Worm (Caenorhabditis elegans) whole organism, L4 larva: ENCODE measurements around the gene F20C5.6.
A peak's percentile ranks its signal among the peaks of the same experiment; 100 is the strongest.

ENCODE experiments used
- F10B5.3 ChIP-seq: sonication (generic microtip); optimal IDR thresholded peaks from 2 replicates; lab custom pipeline; 2016; ENCODE audit warnings: mild to moderate bottlenecking, missing genetic modification characterization, missing compliant biosample characterization
- F26F4.8 ChIP-seq: fragments of 200-800 bp; sonication (Bioruptor generic); conservative IDR thresholded peaks from 2 replicates; pipeline ENCODE4 v1.3.6; 2022; ENCODE audit warnings: missing genetic modification characterization, missing compliant biosample characterization
- F44E2.7 ChIP-seq: fragments of 200-800 bp; sonication (Bioruptor generic); IDR thresholded peaks from 2 replicates; pipeline ENCODE4 v2.1.2; 2022; ENCODE audit warnings: missing genetic modification characterization, missing compliant biosample characterization
- T26A8.4 ChIP-seq: fragments of 200-800 bp; sonication (Bioruptor generic); IDR thresholded peaks from 2 replicates; pipeline ENCODE4 v1.3.6; 2022; ENCODE audit warnings: missing genetic modification characterization, missing compliant biosample characterization
- Y105C5A.15 ChIP-seq: fragments of 200-800 bp; sonication (Bioruptor generic); IDR thresholded peaks from 2 replicates; pipeline ENCODE4 v1.3.6; 2022; ENCODE audit warnings: missing genetic modification characterization, missing compliant biosample characterization
- Y75B8A.6 ChIP-seq: fragments of 200-800 bp; sonication (Bioruptor generic); IDR thresholded peaks from 2 replicates; pipeline ENCODE4 v1.3.6; 2022; ENCODE audit warnings: missing genetic modification reagents, missing genetic modification characterization, missing compliant biosample characterization
- aha-1 ChIP-seq: fragments of 150-350 bp; peaks from one replicate; lab custom pipeline; 2014; ENCODE audit warnings: missing biosample characterization, missing genetic modification characterization
- ceh-62 ChIP-seq: sonication (generic microtip); optimal IDR thresholded peaks from 2 replicates; lab custom pipeline; 2017; ENCODE audit warnings: missing biosample characterization, missing genetic modification characterization
- cey-2 ChIP-seq: sonication (generic microtip); optimal IDR thresholded peaks from 3 replicates; lab custom pipeline; 2017; ENCODE audit warnings: missing genetic modification characterization, mild to moderate bottlenecking, missing compliant biosample characterization, antibody characterized with exemption, borderline replicate concordance; ENCODE audit not compliant: insufficient read depth
- ctbp-1 ChIP-seq: fragments of 200-800 bp; sonication (Bioruptor generic); IDR thresholded peaks from 2 replicates; pipeline ENCODE4 v1.3.6; 2022; ENCODE audit warnings: missing genetic modification reagents, missing genetic modification characterization, missing compliant biosample characterization
- daf-16 ChIP-seq, 3 experiments: sonication (generic microtip); optimal IDR thresholded peaks; 2 replicates each; lab custom pipeline; 2016 to 2017; ENCODE audit warnings: missing genetic modification characterization in 3 of 3, missing genetic modification reagents in 3 of 3, mild to moderate bottlenecking in 2 of 3, missing compliant biosample characterization in 2 of 3, missing biosample characterization in 1 of 3, moderate library complexity in 1 of 3
- dve-1 ChIP-seq: sonication (generic microtip); optimal IDR thresholded peaks from 2 replicates; lab custom pipeline; 2017; ENCODE audit warnings: antibody characterized with exemption, mild to moderate bottlenecking, missing genetic modification characterization, missing compliant biosample characterization; ENCODE audit not compliant: insufficient read depth
- fkh-10 ChIP-seq: fragments of 150-350 bp; optimal IDR thresholded peaks from 2 replicates; lab custom pipeline; 2014; ENCODE audit warnings: missing biosample characterization, missing genetic modification reagents, missing genetic modification characterization
- fos-1 ChIP-seq: fragments of 150-350 bp; optimal IDR thresholded peaks from 2 replicates; lab custom pipeline; 2014; ENCODE audit warnings: missing biosample characterization, missing genetic modification characterization
- hlh-11 ChIP-seq: fragments of 200-800 bp; sonication (Bioruptor generic); optimal IDR thresholded peaks from 2 replicates; lab custom pipeline; 2018; ENCODE audit warnings: mild to moderate bottlenecking, missing genetic modification characterization, missing compliant biosample characterization
- hlh-30 ChIP-seq: sonication (generic microtip); optimal IDR thresholded peaks from 2 replicates; lab custom pipeline; 2017; ENCODE audit warnings: antibody characterized with exemption, mild to moderate bottlenecking, missing genetic modification characterization, missing compliant biosample characterization; ENCODE audit not compliant: insufficient read depth
- hmg-1.1 ChIP-seq: fragments of 200-800 bp; sonication (Bioruptor generic); IDR thresholded peaks from 2 replicates; pipeline ENCODE4 v1.3.6; 2022; ENCODE audit warnings: missing genetic modification reagents, missing genetic modification characterization, missing compliant biosample characterization
- jun-1 ChIP-seq: fragments of 150-350 bp; optimal IDR thresholded peaks from 2 replicates; lab custom pipeline; 2014; ENCODE audit warnings: missing biosample characterization, missing genetic modification reagents, missing genetic modification characterization
- lin-39 ChIP-seq: fragments of 150-350 bp; optimal IDR thresholded peaks from 2 replicates; lab custom pipeline; 2014; ENCODE audit warnings: missing biosample characterization, missing genetic modification reagents, missing genetic modification characterization
- lir-3 ChIP-seq: sonication (generic microtip); optimal IDR thresholded peaks from 2 replicates; lab custom pipeline; 2016; ENCODE audit warnings: mild to moderate bottlenecking, missing genetic modification characterization, missing compliant biosample characterization
- lsy-2 ChIP-seq, 2 experiments: fragments of 150-350 bp in 1 of 2; sonication (generic microtip) in 1 of 2; optimal IDR thresholded peaks; 2 replicates each; lab custom pipeline; 2014 to 2017; ENCODE audit warnings: missing biosample characterization in 2 of 2, missing genetic modification characterization in 2 of 2
- madf-5 ChIP-seq, 2 experiments: fragments of 200-800 bp; sonication (Bioruptor generic); IDR thresholded peaks; 2 replicates each; pipeline ENCODE4 v1.3.6; 2022; ENCODE audit warnings: missing compliant biosample characterization in 2 of 2, missing genetic modification characterization in 2 of 2
- mdt-29 ChIP-seq: fragments of 200-800 bp; sonication (Bioruptor generic); IDR thresholded peaks from 2 replicates; pipeline ENCODE4 v1.3.6; 2022; ENCODE audit warnings: missing genetic modification reagents, missing genetic modification characterization, missing compliant biosample characterization
- mep-1 ChIP-seq: fragments of 150-350 bp; sonication (generic microtip); optimal IDR thresholded peaks from 3 replicates; lab custom pipeline; 2014; ENCODE audit warnings: missing biosample characterization, missing genetic modification characterization
- nhr-11 ChIP-seq: fragments of 150-350 bp; optimal IDR thresholded peaks from 2 replicates; lab custom pipeline; 2014; ENCODE audit warnings: missing biosample characterization, missing genetic modification characterization
- nhr-28 ChIP-seq: fragments of 150-350 bp; optimal IDR thresholded peaks from 2 replicates; lab custom pipeline; 2014; ENCODE audit warnings: missing biosample characterization, missing genetic modification characterization
- nhr-6 ChIP-seq: fragments of 150-350 bp; optimal IDR thresholded peaks from 2 replicates; lab custom pipeline; 2014; ENCODE audit warnings: missing biosample characterization, missing genetic modification characterization
- pha-4 ChIP-seq, 2 experiments: fragments of 150-350 bp in 1 of 2; fragments of 200-800 bp in 1 of 2; sonication (Bioruptor generic) in 1 of 2; IDR thresholded peaks in 1 of 2; optimal IDR thresholded peaks in 1 of 2; 2 replicates each; pipeline versions ENCODE4 v1.3.6 to Lab custom; 2014 to 2022; ENCODE audit warnings: missing genetic modification characterization in 2 of 2, missing genetic modification reagents in 2 of 2, missing biosample characterization in 1 of 2, missing compliant biosample characterization in 1 of 2
- php-3 ChIP-seq: fragments of 200-800 bp; sonication (Bioruptor generic); IDR thresholded peaks from 2 replicates; pipeline ENCODE4 v1.3.6; 2022; ENCODE audit warnings: missing genetic modification reagents, missing genetic modification characterization, missing compliant biosample characterization
- pqm-1 ChIP-seq: sonication (generic microtip); optimal IDR thresholded peaks from 2 replicates; lab custom pipeline; 2017; ENCODE audit warnings: missing biosample characterization, missing genetic modification characterization
- sdz-12 ChIP-seq: fragments of 200-800 bp; sonication (Bioruptor generic); optimal IDR thresholded peaks from 2 replicates; lab custom pipeline; 2018; ENCODE audit warnings: mild to moderate bottlenecking, missing genetic modification characterization, missing compliant biosample characterization
- set-16 ChIP-seq: fragments of 200-800 bp; sonication (Bioruptor generic); IDR thresholded peaks from 2 replicates; pipeline ENCODE4 v1.3.6; 2022; ENCODE audit warnings: missing genetic modification reagents, missing genetic modification characterization, missing compliant biosample characterization
- unc-130 ChIP-seq: sonication (generic microtip); optimal IDR thresholded peaks from 2 replicates; lab custom pipeline; 2016; ENCODE audit warnings: missing genetic modification reagents, missing genetic modification characterization, missing compliant biosample characterization
- zag-1 ChIP-seq: fragments of 150-350 bp; optimal IDR thresholded peaks from 2 replicates; lab custom pipeline; 2014; ENCODE audit warnings: missing biosample characterization, missing genetic modification characterization
- zfp-2 ChIP-seq: sonication (generic microtip); optimal IDR thresholded peaks from 2 replicates; lab custom pipeline; 2016; ENCODE audit warnings: mild to moderate bottlenecking, missing genetic modification characterization, missing compliant biosample characterization

Gene F20C5.6

ce11 chrIV:8815162-8815561 lies 42.2 kb upstream of the F20C5.6 start:
- peak; percentile 0 for TF ChIP-seq hlh-30 (tag; lab: Kevin White, UChicago)
- no peak for TF ChIP-seq mdt-29 (GFP tag; lab: Robert Waterston, UW)
- no peak for TF ChIP-seq madf-5 (GFP tag; IDR thresholded peaks at IDR 0.05; lab: Robert Waterston, UW)
- TF ChIP-seq nhr-28 (tag; lab: Kevin White, UChicago): peak; percentile 75

ce11 chrIV:8813614-8814013 lies 40.6 kb upstream of the F20C5.6 start, which contains the start of gene exc-5:
exc-5 (minus strand) TSS chrIV:8813670.
- TF ChIP-seq aha-1 (tag; lab: Kevin White, UChicago) (peak; percentile 72), nhr-11 (peak; percentile 8), set-16 (GFP tag; lab: Robert Waterston, UW) (no peak)

ce11 chrIV:8807327-8807726 lies 34.3 kb upstream of the F20C5.6 start:
- TF ChIP-seq F10B5.3 (tag; lab: Kevin White, UChicago) (no peak), Y75B8A.6 (GFP tag; lab: Robert Waterston, UW) (no peak), daf-16 (GFP tag; optimal IDR thresholded peaks at IDR 0.05; lab: Kevin White, UChicago) (no peak), daf-16 (tag; optimal IDR thresholded peaks at IDR 0.05; lab: Kevin White, UChicago) (peak; percentile 51), T26A8.4 (GFP tag; lab: Robert Waterston, UW) (no peak), pqm-1 (peak; percentile 9), zag-1 (tag; lab: Kevin White, UChicago) (no peak), pha-4 (GFP tag; IDR thresholded peaks at IDR 0.05; lab: Robert Waterston, UW) (no peak), pha-4 (tag; optimal IDR thresholded peaks at IDR 0.05; lab: Kevin White, UChicago) (no peak), sdz-12 (GFP tag; lab: Kevin White, UChicago) (no peak), zfp-2 (tag; lab: Kevin White, UChicago) (no peak), jun-1 (tag; lab: Kevin White, UChicago) (no peak), fos-1 (no peak), nhr-6 (tag; lab: Kevin White, UChicago) (no peak), php-3 (GFP tag; lab: Robert Waterston, UW) (no peak), F44E2.7 (GFP tag; lab: Robert Waterston, UW) (no peak), lir-3 (tag; lab: Kevin White, UChicago) (no peak), dve-1 (tag; lab: Kevin White, UChicago) (peak; percentile 48), nhr-28 (tag; lab: Kevin White, UChicago) (peak; percentile 1), ceh-62 (no peak)

ce11 chrIV:8798255-8798654 lies 25.2 kb upstream of the F20C5.6 start, which contains the start of gene clec-182:
clec-182 (minus strand) TSS chrIV:8798355.
- TF ChIP-seq cey-2 (tag; lab: Kevin White, UChicago): no peak

- TF ChIP-seq lin-39 (peak; percentile 15), Y105C5A.15 (GFP tag; lab: Robert Waterston, UW) (no peak), hlh-30 (tag; lab: Kevin White, UChicago) (peak; percentile 20), unc-130 (GFP tag; lab: Kevin White, UChicago) (no peak), hmg-1.1 (GFP tag; lab: Robert Waterston, UW) (0 out of 2 replicates have a peak, but pooled peaks have one; percentile 10), mep-1 (tag; lab: Kevin White, UChicago) (peak; percentile 65), lsy-2 (tag; optimal IDR thresholded peaks at IDR 0.05; lab: Kevin White, UChicago) (peak in 1 of 2 experiments; percentile 12), aha-1 (tag; lab: Kevin White, UChicago) (peak; percentile 72), ctbp-1 (GFP tag; lab: Robert Waterston, UW) (0 out of 2 replicates have a peak, but pooled peaks have one; percentile 42), cey-2 (tag; lab: Kevin White, UChicago) (no peak), fos-1 (no peak), F26F4.8 (no peak), fkh-10 (peak; percentile 61), hlh-11 (no peak)
Observed at ce11 chrIV:8796246-8796645, 23.2 kb upstream of the F20C5.6 start.
